Fruit fly (Drosophila melanogaster): Measurements from ENCODE around the gene RunxA.

Gene RunxA

dm6 chrX:20632115-20632514 is 8.5 kb upstream of the RunxA start (continued):
- TF ChIP-seq Oaz (GFP tag; IDR thresholded peaks at IDR 0.05): no peak
- TF ChIP-seq CG13894 (tag; optimal IDR thresholded peaks at IDR 0.05): no peak
- no peak for TF ChIP-seq ems (GFP tag; optimal IDR thresholded peaks at IDR 0.05)
- TF ChIP-seq Hmx (GFP tag; optimal IDR thresholded peaks at IDR 0.05): no peak
- no peak for TF ChIP-seq Aef1 (GFP tag; IDR thresholded peaks at IDR 0.05)
- no peak for TF ChIP-seq CG8765 (GFP tag; IDR thresholded peaks at IDR 0.05)
- no peak for TF ChIP-seq run (tag; optimal IDR thresholded peaks at IDR 0.05)
- TF ChIP-seq sqz (GFP tag; optimal IDR thresholded peaks at IDR 0.05): no peak
- no peak for TF ChIP-seq abd-A (tag; optimal IDR thresholded peaks at IDR 0.05)
- TF ChIP-seq insv (GFP tag; optimal IDR thresholded peaks at IDR 0.05): peak in 1 of 2 experiments; percentile 95
- no peak for TF ChIP-seq CG18476 (GFP tag; optimal IDR thresholded peaks at IDR 0.05)
- TF ChIP-seq CG12942 (GFP tag; optimal IDR thresholded peaks at IDR 0.05): no peak
- no peak for TF ChIP-seq ewg (GFP tag; optimal IDR thresholded peaks at IDR 0.05)
- no peak for TF ChIP-seq unc-4 (GFP tag; IDR thresholded peaks at IDR 0.05; ENCODE audit: partially characterized antibody)
- TF ChIP-seq dati (GFP tag; IDR thresholded peaks at IDR 0.05): no peak
- no peak for TF ChIP-seq Usf (GFP tag; optimal IDR thresholded peaks at IDR 0.05)
- TF ChIP-seq jigr1 (GFP tag; IDR thresholded peaks at IDR 0.05): no peak
- no peak for TF ChIP-seq tgo (GFP tag; IDR thresholded peaks at IDR 0.05)
- no peak for TF ChIP-seq klu (GFP tag; IDR thresholded peaks at IDR 0.05)
- no peak for TF ChIP-seq CG4404 (GFP tag; IDR thresholded peaks at IDR 0.05)
- no peak for TF ChIP-seq NK7.1 (GFP tag; optimal IDR thresholded peaks at IDR 0.05)
- no peak for TF ChIP-seq da (GFP tag; optimal IDR thresholded peaks at IDR 0.05)
- no peak for TF ChIP-seq Mes4 (GFP tag; optimal IDR thresholded peaks at IDR 0.05)
- TF ChIP-seq zf30C (GFP tag; optimal IDR thresholded peaks at IDR 0.05): no peak
- no peak for TF ChIP-seq CG6854 (GFP tag; optimal IDR thresholded peaks at IDR 0.05)
- TF ChIP-seq org-1 (GFP tag; optimal IDR thresholded peaks at IDR 0.05): no peak
- TF ChIP-seq D19A (tag; optimal IDR thresholded peaks at IDR 0.05): peak; percentile 4
- TF ChIP-seq gsb-n (tag; optimal IDR thresholded peaks at IDR 0.05): no peak
- no peak for TF ChIP-seq twi (tag; optimal IDR thresholded peaks at IDR 0.05)
- no peak for TF ChIP-seq Xrp1 (GFP tag; IDR thresholded peaks at IDR 0.05)
- TF ChIP-seq grau (tag; optimal IDR thresholded peaks at IDR 0.05): peak; percentile 29
- TF ChIP-seq zen (tag; optimal IDR thresholded peaks at IDR 0.05): peak; percentile 5
- no peak for TF ChIP-seq D (optimal IDR thresholded peaks at IDR 0.05)
- no peak for TF ChIP-seq D (GFP tag; optimal IDR thresholded peaks at IDR 0.05)
- no peak for TF ChIP-seq pan (optimal IDR thresholded peaks at IDR 0.05)
- TF ChIP-seq pan (GFP tag; optimal IDR thresholded peaks at IDR 0.05 in 1 of 2, IDR thresholded peaks at IDR 0.05 in 1 of 2): no peak
- TF ChIP-seq Sox102F (GFP tag; optimal IDR thresholded peaks at IDR 0.05): no peak
- TF ChIP-seq chinmo (GFP tag; IDR thresholded peaks at IDR 0.05; ENCODE audit: partially characterized antibody): no peak
- TF ChIP-seq dpn (GFP tag; optimal IDR thresholded peaks at IDR 0.05): no peak
- TF ChIP-seq sens-2 (GFP tag; IDR thresholded peaks at IDR 0.05): no peak
- no peak for TF ChIP-seq sima (GFP tag; optimal IDR thresholded peaks at IDR 0.05)
- no peak for TF ChIP-seq CG15479 (GFP tag; optimal IDR thresholded peaks at IDR 0.05)
- TF ChIP-seq prd (optimal IDR thresholded peaks at IDR 0.05): no peak
- no peak for TF ChIP-seq prd (GFP tag; IDR thresholded peaks at IDR 0.05)
- no peak for TF ChIP-seq ham (GFP tag; IDR thresholded peaks at IDR 0.05)
- no peak for TF ChIP-seq Hr78 (GFP tag; optimal IDR thresholded peaks at IDR 0.05)
- no peak for TF ChIP-seq Max (GFP tag; optimal IDR thresholded peaks at IDR 0.05)
- no peak for TF ChIP-seq Chrac-16 (GFP tag; optimal IDR thresholded peaks at IDR 0.05)
- no peak for TF ChIP-seq slbo (GFP tag; IDR thresholded peaks at IDR 0.05)
- no peak for TF ChIP-seq sim (GFP tag; IDR thresholded peaks at IDR 0.05)
- no peak for TF ChIP-seq CG4360 (GFP tag; IDR thresholded peaks at IDR 0.05)
- TF ChIP-seq chn (GFP tag; optimal IDR thresholded peaks at IDR 0.05): no peak
- TF ChIP-seq D19B (GFP tag; optimal IDR thresholded peaks at IDR 0.05): no peak

Data from whole organism, embryonic.